Fruit fly (Drosophila melanogaster) whole organism, embryonic: ENCODE measurements around the gene Ir94g.
A peak's percentile ranks its signal among the peaks of the same experiment; 100 is the strongest.

Experiments used
- CG11456 ChIP-seq: fragments of 200-800 bp; sonication (Bioruptor generic); IDR thresholded peaks from 3 replicates; pipeline ENCODE4 v1.3.6; 2022; ENCODE audit warnings: missing biosample characterization, missing genetic modification characterization
- CG12155 ChIP-seq: fragments of 200-800 bp; sonication (Bioruptor generic); optimal IDR thresholded peaks from 3 replicates; lab custom pipeline; 2016; ENCODE audit warnings: missing biosample characterization, missing genetic modification characterization
- CG12659 ChIP-seq: fragments of 200-800 bp; sonication (Bioruptor generic); optimal IDR thresholded peaks from 3 replicates; lab custom pipeline; 2017; ENCODE audit warnings: mild to moderate bottlenecking, missing biosample characterization, missing genetic modification reagents, missing genetic modification characterization
- CG15514 ChIP-seq: fragments of 200-800 bp; sonication (Bioruptor generic); optimal IDR thresholded peaks from 3 replicates; lab custom pipeline; 2017; ENCODE audit warnings: missing biosample characterization, missing genetic modification characterization, mild to moderate bottlenecking, moderate library complexity, missing genetic modification reagents
- CG16813 ChIP-seq: fragments of 200-800 bp; sonication (Bioruptor generic); IDR thresholded peaks from 3 replicates; pipeline ENCODE4 v1.3.6; 2022; ENCODE audit warnings: missing biosample characterization, missing genetic modification characterization; ENCODE audit not compliant: partially characterized antibody
- CG18599 ChIP-seq: fragments of 200-800 bp; sonication (Bioruptor generic); optimal IDR thresholded peaks from 3 replicates; lab custom pipeline; 2017; ENCODE audit warnings: missing biosample characterization, missing genetic modification characterization, mild to moderate bottlenecking, moderate library complexity, missing genetic modification reagents
- CG8290 ChIP-seq, 3 experiments: fragments of 200-800 bp; sonication (Bioruptor generic); optimal IDR thresholded peaks; 2 replicates each; lab custom pipeline; 2016 to 2019; ENCODE audit warnings: missing biosample characterization in 3 of 3, missing genetic modification characterization in 3 of 3, mild to moderate bottlenecking in 2 of 3, moderate library complexity in 1 of 3
- HmgD ChIP-seq: fragments of 200-800 bp; sonication (Bioruptor generic); optimal IDR thresholded peaks from 3 replicates; lab custom pipeline; 2016; ENCODE audit warnings: missing biosample characterization, missing genetic modification characterization
- NK7.1 ChIP-seq: fragments of 200-800 bp; sonication (Bioruptor generic); optimal IDR thresholded peaks from 3 replicates; lab custom pipeline; 2016; ENCODE audit warnings: missing biosample characterization, missing genetic modification characterization
- Pdp1 ChIP-seq, 2 experiments: fragments of 200-800 bp; sonication (Bioruptor generic); optimal IDR thresholded peaks; 3 replicates each; lab custom pipeline; 2016; ENCODE audit warnings: missing biosample characterization in 2 of 2, missing genetic modification characterization in 2 of 2, mild to moderate bottlenecking in 1 of 2, moderate library complexity in 1 of 2
- Ptx1 ChIP-seq: fragments of 200-800 bp; sonication (Bioruptor generic); IDR thresholded peaks from 2 replicates; pipeline ENCODE4 v1.3.6; 2022; ENCODE audit warnings: missing biosample characterization, missing genetic modification characterization
- bbx ChIP-seq: fragments of 200-800 bp; sonication (Bioruptor generic); IDR thresholded peaks from 2 replicates; pipeline ENCODE4 v1.3.6; 2022; ENCODE audit warnings: missing biosample characterization, missing genetic modification characterization; ENCODE audit not compliant: partially characterized antibody
- cg ChIP-seq: fragments of 200-800 bp; sonication (Bioruptor generic); optimal IDR thresholded peaks from 3 replicates; lab custom pipeline; 2019; ENCODE audit warnings: missing biosample characterization, mild to moderate bottlenecking, missing genetic modification characterization, moderate library complexity
- chinmo ChIP-seq: fragments of 200-800 bp; sonication (Bioruptor generic); IDR thresholded peaks from 4 replicates; pipeline ENCODE4 v1.3.6; 2022; ENCODE audit warnings: missing biosample characterization, missing genetic modification characterization; ENCODE audit not compliant: partially characterized antibody
- fd96Cb ChIP-seq: fragments of 200-800 bp; sonication (Bioruptor generic); optimal IDR thresholded peaks from 2 replicates; lab custom pipeline; 2018; ENCODE audit warnings: missing biosample characterization, mild to moderate bottlenecking, missing genetic modification characterization, moderate library complexity
- grn ChIP-seq: fragments of 200-800 bp; sonication (Bioruptor generic); optimal IDR thresholded peaks from 3 replicates; lab custom pipeline; 2017; ENCODE audit warnings: missing biosample characterization, missing genetic modification characterization
- kah ChIP-seq: fragments of 200-800 bp; sonication (Bioruptor generic); optimal IDR thresholded peaks from 2 replicates; lab custom pipeline; 2018; ENCODE audit warnings: missing biosample characterization, mild to moderate bottlenecking, missing genetic modification characterization
- lola ChIP-seq, 3 experiments: fragments of >200 bp in 2 of 3; fragments of 200-800 bp in 1 of 3; sonication (Bioruptor generic) in 1 of 3; optimal IDR thresholded peaks; 2 replicates each; lab custom pipeline; 2017 to 2019; ENCODE audit warnings: missing biosample characterization in 3 of 3, missing genetic modification characterization in 3 of 3, mild to moderate bottlenecking in 1 of 3, moderate library complexity in 1 of 3
- mirr ChIP-seq: fragments of 200-800 bp; sonication (Bioruptor generic); optimal IDR thresholded peaks from 3 replicates; lab custom pipeline; 2018; ENCODE audit warnings: missing biosample characterization, mild to moderate bottlenecking, missing genetic modification characterization
- nerfin-1 ChIP-seq: fragments of 200-800 bp; sonication (Bioruptor generic); optimal IDR thresholded peaks from 3 replicates; lab custom pipeline; 2019; ENCODE audit warnings: missing biosample characterization, mild to moderate bottlenecking, missing genetic modification characterization, moderate library complexity
- nmo ChIP-seq: fragments of 200-800 bp; sonication (Bioruptor generic); optimal IDR thresholded peaks from 2 replicates; lab custom pipeline; 2018; ENCODE audit warnings: missing biosample characterization, mild to moderate bottlenecking, missing genetic modification characterization, moderate library complexity
- sens ChIP-seq: fragments of 200-800 bp; sonication (Bioruptor generic); peaks from one replicate; lab custom pipeline; 2016; ENCODE audit warnings: missing biosample characterization, missing genetic modification characterization
- sima ChIP-seq: fragments of 200-800 bp; sonication (Bioruptor generic); optimal IDR thresholded peaks from 2 replicates; lab custom pipeline; 2016; ENCODE audit warnings: missing biosample characterization, missing genetic modification characterization
- tio ChIP-seq: fragments of 200-800 bp; sonication (Bioruptor generic); optimal IDR thresholded peaks from 2 replicates; lab custom pipeline; 2017; ENCODE audit warnings: missing biosample characterization, missing genetic modification characterization, inconsistent platforms

Gene Ir94g

dm6 chr3R:23534609-23535008 lies 50.9 kb downstream of the Ir94g start, which contains the start of gene Ugt303B3 (continued):
- TF ChIP-seq lola (GFP tag; optimal IDR thresholded peaks at IDR 0.05; lab: Kevin White, UChicago) (no peak), CG11456 (GFP tag; lab: Robert Waterston, UW) (no peak), fd96Cb (tag; lab: Kevin White, UChicago) (no peak), CG18599 (GFP tag; lab: Kevin White, UChicago) (no peak), mirr (GFP tag; lab: Kevin White, UChicago) (peak; percentile 98), bbx (no peak), CG12659 (GFP tag; lab: Kevin White, UChicago) (no peak), CG15514 (GFP tag; lab: Kevin White, UChicago) (peak; percentile 7), CG16813 (GFP tag; lab: Robert Waterston, UW) (no peak), chinmo (GFP tag; lab: Robert Waterston, UW) (0 out of 4 replicates have a peak, but pooled peaks have one; percentile 13), HmgD (GFP tag; lab: Kevin White, UChicago) (no peak), CG12155 (no peak), sima (GFP tag; lab: Kevin White, UChicago) (no peak), grn (GFP tag; lab: Kevin White, UChicago) (peak; percentile 41), nmo (GFP tag; lab: Kevin White, UChicago) (no peak), sens (GFP tag; lab: Kevin White, UChicago) (no peak), nerfin-1 (tag; lab: Kevin White, UChicago) (no peak), Ptx1 (GFP tag; lab: Robert Waterston, UW) (no peak), kah (GFP tag; lab: Kevin White, UChicago) (no peak), tio (no peak), NK7.1 (no peak), CG8290 (GFP tag; optimal IDR thresholded peaks at IDR 0.05; lab: Kevin White, UChicago) (no peak), CG8290 (tag; optimal IDR thresholded peaks at IDR 0.05; lab: Kevin White, UChicago) (peak in 1 of 2 experiments; percentile 12), Pdp1 (GFP tag; optimal IDR thresholded peaks at IDR 0.05; lab: Kevin White, UChicago) (no peak), cg (GFP tag; lab: Kevin White, UChicago) (no peak)
- TF ChIP-seq, all 482 proteins: peak for 21
